Fruit fly (Drosophila melanogaster): ENCODE measurements around the gene Spn88Ea.

The Spn88Ea gene

dm6 chr3R:15213362-15213989 is 7.2 kb upstream of the Spn88Ea start, which contains the start of the genes CG6654 and CG4210:
TSS of gene CG6654 (minus strand) at chr3R:15213658.
TSS of gene CG4210 (plus strand) at chr3R:15213974.
- no peak for TF ChIP-seq CTCF (optimal IDR thresholded peaks at IDR 0.05)
- no peak for TF ChIP-seq CG8478 (optimal IDR thresholded peaks at IDR 0.05)

dm6 chr3R:15208712-15209499 is 2.7 kb upstream of the Spn88Ea start, which contains the start of the genes Spn88Eb and Mau2:
TSS of gene Spn88Eb (minus strand) at chr3R:15208762.
TSS of gene Mau2 (plus strand) at chr3R:15209204.
- TF ChIP-seq CTCF (optimal IDR thresholded peaks at IDR 0.05), result peak in 1 of 2 experiments; percentile 24
- TF ChIP-seq CG8478 (optimal IDR thresholded peaks at IDR 0.05), result no peak

- TF ChIP-seq CTCF (optimal IDR thresholded peaks at IDR 0.05) (no peak), CG8478 (optimal IDR thresholded peaks at IDR 0.05) (no peak)
Measured at dm6 chr3R:15205223-15205622, 1.0 kb downstream of the Spn88Ea start.

- TF ChIP-seq CTCF (optimal IDR thresholded peaks at IDR 0.05) (no peak), CG8478 (optimal IDR thresholded peaks at IDR 0.05) (no peak)
Measured at dm6 chr3R:15198052-15198793, 8.0 kb downstream of the Spn88Ea start.

dm6 chr3R:15197373-15197772 is 8.9 kb downstream of the Spn88Ea start:
- TF ChIP-seq CG8478 (optimal IDR thresholded peaks at IDR 0.05) (no peak), CTCF (optimal IDR thresholded peaks at IDR 0.05) (no peak)

dm6 chr3R:15196134-15197034 is 9.9 kb downstream of the Spn88Ea start, which contains the start of the genes Kpc1 and CG42542:
TSS of gene Kpc1 (minus strand) at chr3R:15196210.
TSS of gene CG42542 (plus strand) at chr3R:15196598.
- TF ChIP-seq CG8478 (optimal IDR thresholded peaks at IDR 0.05) (no peak), CTCF (optimal IDR thresholded peaks at IDR 0.05) (no peak)

dm6 chr3R:15181467-15181866 is 24.8 kb downstream of the Spn88Ea start, which contains the start of gene Mf:
TSS of gene Mf (minus strand) at chr3R:15181510.
- no peak for TF ChIP-seq CTCF (optimal IDR thresholded peaks at IDR 0.05)
- no peak for TF ChIP-seq CG8478 (optimal IDR thresholded peaks at IDR 0.05)

dm6 chr3R:15177230-15177629 is 29.0 kb downstream of the Spn88Ea start:
- TF ChIP-seq CTCF (optimal IDR thresholded peaks at IDR 0.05) (no peak), CG8478 (optimal IDR thresholded peaks at IDR 0.05) (no peak)
